Worm (Caenorhabditis elegans): Measurements from ENCODE around the gene B0554.5.

- TF ChIP-seq nhr-237 (tag; optimal IDR thresholded peaks at IDR 0.05), result no peak
- TF ChIP-seq tbx-8 (GFP tag; optimal IDR thresholded peaks at IDR 0.05), result no peak
- TF ChIP-seq elt-3 (tag; optimal IDR thresholded peaks at IDR 0.05), result no peak
- TF ChIP-seq bed-3 (GFP tag; optimal IDR thresholded peaks at IDR 0.05), result no peak
- no peak for TF ChIP-seq lin-13 (tag; optimal IDR thresholded peaks at IDR 0.05)
- TF ChIP-seq pha-4 (tag; optimal IDR thresholded peaks at IDR 0.05), result no peak
- no peak for TF ChIP-seq snpc-4 (tag; optimal IDR thresholded peaks at IDR 0.05)
- TF ChIP-seq mep-1 (tag; optimal IDR thresholded peaks at IDR 0.05), result no peak
- no peak for TF ChIP-seq nhr-12 (tag; optimal IDR thresholded peaks at IDR 0.05)
Observed at ce11 chrV:449685-450084, 25.4 kb downstream of the B0554.5 start, which contains the start of gene M02H5.8.

Data from whole organism, mixed stage, embryonic.